Worm (Caenorhabditis elegans) whole organism, midembryonic: Measurements from ENCODE around the gene sre-49.

ENCODE experiments used
- T22C8.4 ChIP-seq: fragments of 200-800 bp; sonication (Bioruptor generic); IDR thresholded peaks from 2 replicates; pipeline ENCODE4 v1.3.6; 2022; ENCODE audit warnings: missing genetic modification characterization, missing compliant biosample characterization
- cog-1 ChIP-seq: sonication (generic microtip); optimal IDR thresholded peaks from 2 replicates; lab custom pipeline; 2016; ENCODE audit warnings: missing genetic modification characterization, missing compliant biosample characterization
- flt-1 ChIP-seq: fragments of 200-800 bp; sonication (Bioruptor generic); IDR thresholded peaks from 2 replicates; pipeline ENCODE4 v1.3.6; 2022; ENCODE audit warnings: missing genetic modification characterization, missing compliant biosample characterization
- klf-2 ChIP-seq: fragments of 200-800 bp; sonication (Bioruptor generic); conservative IDR thresholded peaks from 2 replicates; pipeline ENCODE4 v1.3.6; 2022; ENCODE audit warnings: missing genetic modification reagents, missing genetic modification characterization, missing compliant biosample characterization
- med-1 ChIP-seq: sonication (generic microtip); optimal IDR thresholded peaks from 2 replicates; lab custom pipeline; 2017; ENCODE audit warnings: missing genetic modification characterization, mild to moderate bottlenecking, missing compliant biosample characterization, antibody characterized with exemption, missing genetic modification reagents; ENCODE audit not compliant: insufficient read depth
- ref-1 ChIP-seq: fragments of 200-800 bp; sonication (Bioruptor generic); conservative IDR thresholded peaks from 2 replicates; pipeline ENCODE4 v1.3.6; 2022; ENCODE audit warnings: missing genetic modification reagents, missing genetic modification characterization, missing compliant biosample characterization
- tab-1 ChIP-seq: fragments of 200-800 bp; sonication (Bioruptor generic); IDR thresholded peaks from 2 replicates; pipeline ENCODE4 v1.3.6; 2022; ENCODE audit warnings: missing genetic modification characterization, missing compliant biosample characterization
- ztf-23 ChIP-seq: fragments of 200-800 bp; sonication (Bioruptor generic); IDR thresholded peaks from 2 replicates; pipeline ENCODE4 v1.3.6; 2022; ENCODE audit warnings: missing genetic modification reagents, missing genetic modification characterization, missing compliant biosample characterization
- ztf-29 ChIP-seq: fragments of 200-800 bp; sonication (Bioruptor generic); IDR thresholded peaks from 2 replicates; pipeline ENCODE4 v1.3.6; 2022; ENCODE audit warnings: missing genetic modification reagents, missing genetic modification characterization, missing compliant biosample characterization

sre-49 gene

ce11 chrII:12350737-12351275 is 32.2 kb downstream of the sre-49 start:
- TF ChIP-seq tab-1 = peak; percentile 60; the same call in 1 of the 2 replicates
- TF ChIP-seq flt-1 (GFP tag; lab: Robert Waterston, UW) = no peak

ce11 chrII:12352115-12352514 is 33.5 kb downstream of the sre-49 start, which contains the start of gene ras-1:
Gene ras-1 (minus strand): TSS chrII:12352243.
- TF ChIP-seq T22C8.4 (GFP tag; lab: Robert Waterston, UW) (no peak), tab-1 (no peak)

ce11 chrII:12353104-12353503 is 34.5 kb downstream of the sre-49 start:
- no peak for TF ChIP-seq T22C8.4 (GFP tag; lab: Robert Waterston, UW)
- TF ChIP-seq med-1 (GFP tag; lab: Kevin White, UChicago) = no peak
- no peak for TF ChIP-seq flt-1 (GFP tag; lab: Robert Waterston, UW)
- no peak for TF ChIP-seq cog-1
- TF ChIP-seq tab-1 = no peak
- TF ChIP-seq ztf-29 = no peak
- no peak for TF ChIP-seq ref-1 (GFP tag; lab: Robert Waterston, UW)
- no peak for TF ChIP-seq ztf-23 (GFP tag; lab: Robert Waterston, UW)
- TF ChIP-seq klf-2 (GFP tag; lab: Robert Waterston, UW) = no peak

- TF ChIP-seq flt-1 (GFP tag; lab: Robert Waterston, UW) (no peak), tab-1 (no peak), med-1 (GFP tag; lab: Kevin White, UChicago) (no peak), ztf-23 (GFP tag; lab: Robert Waterston, UW) (no peak), klf-2 (GFP tag; lab: Robert Waterston, UW) (no peak), cog-1 (no peak), ztf-29 (no peak), ref-1 (GFP tag; lab: Robert Waterston, UW) (no peak)
Measured at ce11 chrII:12353816-12354215, 35.2 kb downstream of the sre-49 start.

ce11 chrII:12362262-12362661 is 43.6 kb downstream of the sre-49 start:
- TF ChIP-seq klf-2 (GFP tag; lab: Robert Waterston, UW) (no peak), flt-1 (GFP tag; lab: Robert Waterston, UW) (peak; percentile 73), ref-1 (GFP tag; lab: Robert Waterston, UW) (0 out of 2 replicates have a peak, but pooled peaks have one; percentile 29), ztf-29 (0 out of 2 replicates have a peak, but pooled peaks have one; percentile 49), tab-1 (no peak), T22C8.4 (GFP tag; lab: Robert Waterston, UW) (no peak)

- TF ChIP-seq tab-1 (no peak), ref-1 (GFP tag; lab: Robert Waterston, UW) (no peak), klf-2 (GFP tag; lab: Robert Waterston, UW) (no peak), flt-1 (GFP tag; lab: Robert Waterston, UW) (no peak), ztf-29 (no peak), cog-1 (no peak), med-1 (GFP tag; lab: Kevin White, UChicago) (no peak), T22C8.4 (GFP tag; lab: Robert Waterston, UW) (no peak), ztf-23 (GFP tag; lab: Robert Waterston, UW) (no peak)
Measured at ce11 chrII:12369202-12369601, 50.6 kb downstream of the sre-49 start.
